Worm (Caenorhabditis elegans) whole organism, late embryonic: ENCODE data around the gene M03A1.8.
A peak's percentile ranks its signal among the peaks of the same experiment; 100 is the strongest.

Experiments used
- C08G9.2 ChIP-seq: sonication (generic microtip); optimal IDR thresholded peaks from 2 replicates; lab custom pipeline; 2016; ENCODE audit warnings: mild to moderate bottlenecking, missing genetic modification characterization, moderate library complexity, missing compliant biosample characterization
- F13H6.1 ChIP-seq: sonication (generic microtip); optimal IDR thresholded peaks from 2 replicates; lab custom pipeline; 2016; ENCODE audit warnings: missing genetic modification characterization, missing compliant biosample characterization
- K09A11.1 ChIP-seq: sonication (generic microtip); optimal IDR thresholded peaks from 2 replicates; lab custom pipeline; 2017; ENCODE audit warnings: antibody characterized with exemption, mild to moderate bottlenecking, missing genetic modification characterization, missing compliant biosample characterization; ENCODE audit not compliant: insufficient read depth
- T23F11.4 ChIP-seq: fragments of 200-800 bp; sonication (Bioruptor generic); optimal IDR thresholded peaks from 2 replicates; lab custom pipeline; 2018; ENCODE audit warnings: mild to moderate bottlenecking, missing genetic modification characterization, missing compliant biosample characterization
- Y22D7AL.16 ChIP-seq: sonication (generic microtip); optimal IDR thresholded peaks from 2 replicates; lab custom pipeline; 2016; ENCODE audit warnings: missing genetic modification characterization, missing compliant biosample characterization
- ama-1 ChIP-seq: fragments of 150-350 bp; optimal IDR thresholded peaks from 2 replicates; lab custom pipeline; 2014
- ceh-14 ChIP-seq: sonication (generic microtip); optimal IDR thresholded peaks from 2 replicates; lab custom pipeline; 2016; ENCODE audit warnings: missing genotype, missing genetic modification characterization, missing compliant biosample characterization
- ceh-18 ChIP-seq: sonication (generic microtip); optimal IDR thresholded peaks from 2 replicates; lab custom pipeline; 2016; ENCODE audit warnings: missing genetic modification characterization, missing compliant biosample characterization
- ceh-19 ChIP-seq: fragments of 200-800 bp; sonication (Bioruptor generic); optimal IDR thresholded peaks from 2 replicates; lab custom pipeline; 2018; ENCODE audit warnings: mild to moderate bottlenecking, missing genetic modification characterization, missing compliant biosample characterization
- ceh-22 ChIP-seq: sonication (generic microtip); optimal IDR thresholded peaks from 2 replicates; lab custom pipeline; 2017; ENCODE audit warnings: missing biosample characterization, missing genetic modification characterization
- ceh-24 ChIP-seq: sonication (generic microtip); optimal IDR thresholded peaks from 2 replicates; lab custom pipeline; 2016; ENCODE audit warnings: mild to moderate bottlenecking, missing genetic modification characterization, missing compliant biosample characterization
- ceh-30 ChIP-seq: fragments of 150-350 bp; optimal IDR thresholded peaks from 2 replicates; lab custom pipeline; 2014; ENCODE audit warnings: missing biosample characterization, missing genetic modification characterization
- ceh-34 ChIP-seq: sonication (generic microtip); optimal IDR thresholded peaks from 2 replicates; lab custom pipeline; 2016; ENCODE audit warnings: mild to moderate bottlenecking, missing genetic modification characterization, missing compliant biosample characterization
- ceh-45 ChIP-seq: fragments of 200-800 bp; sonication (Bioruptor generic); IDR thresholded peaks from 2 replicates; pipeline ENCODE4 v1.3.6; 2022; ENCODE audit warnings: missing genetic modification reagents, missing genetic modification characterization, missing compliant biosample characterization
- ceh-48 ChIP-seq: sonication (generic microtip); optimal IDR thresholded peaks from 2 replicates; lab custom pipeline; 2016; ENCODE audit warnings: missing genetic modification characterization, inconsistent platforms, missing compliant biosample characterization
- ceh-9 ChIP-seq: sonication (generic microtip); optimal IDR thresholded peaks from 2 replicates; lab custom pipeline; 2016; ENCODE audit warnings: mild to moderate bottlenecking, missing genetic modification characterization, inconsistent platforms, missing compliant biosample characterization
- dmd-4 ChIP-seq: sonication (generic microtip); optimal IDR thresholded peaks from 2 replicates; lab custom pipeline; 2016; ENCODE audit warnings: borderline replicate concordance, missing genetic modification characterization, missing compliant biosample characterization
- elt-4 ChIP-seq: sonication (generic microtip); optimal IDR thresholded peaks from 2 replicates; lab custom pipeline; 2016; ENCODE audit warnings: missing genetic modification characterization, missing compliant biosample characterization
- ets-4 ChIP-seq: sonication (generic microtip); optimal IDR thresholded peaks from 2 replicates; lab custom pipeline; 2016; ENCODE audit warnings: missing genetic modification characterization, missing compliant biosample characterization
- eyg-1 ChIP-seq: sonication (generic microtip); optimal IDR thresholded peaks from 2 replicates; lab custom pipeline; 2016; ENCODE audit warnings: missing genotype, missing genetic modification characterization, missing compliant biosample characterization
- fax-1 ChIP-seq: sonication (generic microtip); optimal IDR thresholded peaks from 2 replicates; lab custom pipeline; 2016; ENCODE audit warnings: missing genotype, missing genetic modification characterization, missing compliant biosample characterization
- fkh-6 ChIP-seq: sonication (generic microtip); optimal IDR thresholded peaks from 2 replicates; lab custom pipeline; 2016; ENCODE audit warnings: missing genetic modification characterization, missing compliant biosample characterization
- hlh-13 ChIP-seq: fragments of 200-800 bp; sonication (Bioruptor generic); optimal IDR thresholded peaks from 2 replicates; lab custom pipeline; 2018; ENCODE audit warnings: mild to moderate bottlenecking, missing genetic modification characterization, missing compliant biosample characterization
- hlh-8 ChIP-seq: sonication (generic microtip); optimal IDR thresholded peaks from 2 replicates; lab custom pipeline; 2016; ENCODE audit warnings: missing genotype, missing genetic modification characterization, missing compliant biosample characterization
- madf-2 ChIP-seq: sonication (generic microtip); optimal IDR thresholded peaks from 2 replicates; lab custom pipeline; 2017; ENCODE audit warnings: missing genetic modification characterization, missing compliant biosample characterization
- mec-3 ChIP-seq: sonication (generic microtip); optimal IDR thresholded peaks from 2 replicates; lab custom pipeline; 2016; ENCODE audit warnings: borderline replicate concordance, missing genetic modification characterization, missing compliant biosample characterization
- nfya-1 ChIP-seq: sonication (generic microtip); optimal IDR thresholded peaks from 2 replicates; lab custom pipeline; 2017; ENCODE audit warnings: missing genetic modification characterization, mild to moderate bottlenecking, missing compliant biosample characterization, antibody characterized with exemption, moderate library complexity
- nhr-11 ChIP-seq: fragments of 150-350 bp; optimal IDR thresholded peaks from 2 replicates; lab custom pipeline; 2014; ENCODE audit warnings: missing biosample characterization, missing genetic modification characterization
- pag-3 ChIP-seq: sonication (generic microtip); optimal IDR thresholded peaks from 2 replicates; lab custom pipeline; 2016; ENCODE audit warnings: missing compliant biosample characterization, missing genetic modification characterization, borderline replicate concordance
- pat-9 ChIP-seq: fragments of 200-800 bp; sonication (Bioruptor generic); optimal IDR thresholded peaks from 2 replicates; lab custom pipeline; 2018; ENCODE audit warnings: mild to moderate bottlenecking, missing genetic modification characterization, moderate library complexity, missing compliant biosample characterization
- pax-1 ChIP-seq: fragments of 150-350 bp; optimal IDR thresholded peaks from 2 replicates; lab custom pipeline; 2014; ENCODE audit warnings: missing biosample characterization, missing genetic modification characterization
- pha-2 ChIP-seq: sonication (generic microtip); optimal IDR thresholded peaks from 2 replicates; lab custom pipeline; 2017; ENCODE audit warnings: mild to moderate bottlenecking, missing genetic modification characterization, missing compliant biosample characterization
- pqm-1 ChIP-seq: sonication (generic microtip); optimal IDR thresholded peaks from 2 replicates; lab custom pipeline; 2016; ENCODE audit warnings: missing genetic modification characterization, missing compliant biosample characterization
- pros-1 ChIP-seq: fragments of 150-350 bp; optimal IDR thresholded peaks from 2 replicates; lab custom pipeline; 2014; ENCODE audit warnings: missing biosample characterization, missing genetic modification reagents, missing genetic modification characterization
- ref-2 ChIP-seq: sonication (generic microtip); optimal IDR thresholded peaks from 2 replicates; lab custom pipeline; 2016; ENCODE audit warnings: missing genetic modification characterization, missing compliant biosample characterization
- rnt-1 ChIP-seq: sonication (generic microtip); optimal IDR thresholded peaks from 2 replicates; lab custom pipeline; 2016; ENCODE audit warnings: missing genetic modification characterization, missing compliant biosample characterization
- sdc-2 ChIP-seq: sonication (generic microtip); optimal IDR thresholded peaks from 2 replicates; lab custom pipeline; 2016; ENCODE audit warnings: missing genotype, missing genetic modification characterization, missing compliant biosample characterization
- sox-2 ChIP-seq: fragments of 200-800 bp; sonication (Bioruptor generic); IDR thresholded peaks from 2 replicates; pipeline ENCODE4 v1.3.6; 2022; ENCODE audit warnings: missing genetic modification reagents, missing genetic modification characterization, missing compliant biosample characterization
- sox-4 ChIP-seq: sonication (generic microtip); optimal IDR thresholded peaks from 2 replicates; lab custom pipeline; 2017; ENCODE audit warnings: mild to moderate bottlenecking, missing genetic modification characterization, inconsistent platforms, missing compliant biosample characterization
- tbx-7 ChIP-seq: sonication (generic microtip); optimal IDR thresholded peaks from 2 replicates; lab custom pipeline; 2016; ENCODE audit warnings: missing genotype, missing genetic modification characterization, missing compliant biosample characterization
- ttx-3 ChIP-seq: sonication (generic microtip); optimal IDR thresholded peaks from 2 replicates; lab custom pipeline; 2016; ENCODE audit warnings: missing genetic modification reagents, missing genetic modification characterization, missing compliant biosample characterization
- unc-3 ChIP-seq, 2 experiments: fragments of 200-800 bp in 1 of 2; sonication (Bioruptor generic) in 1 of 2; sonication (generic microtip) in 1 of 2; conservative IDR thresholded peaks in 1 of 2; optimal IDR thresholded peaks in 1 of 2; 2 replicates each; pipeline versions ENCODE4 v1.3.6 to Lab custom; 2016 to 2022; ENCODE audit warnings: missing compliant biosample characterization in 2 of 2, missing genetic modification characterization in 2 of 2, missing genetic modification reagents in 1 of 2
- unc-42 ChIP-seq: sonication (generic microtip); optimal IDR thresholded peaks from 2 replicates; lab custom pipeline; 2016; ENCODE audit warnings: missing genotype, missing genetic modification characterization, missing compliant biosample characterization
- unc-55 ChIP-seq: sonication (generic microtip); optimal IDR thresholded peaks from 2 replicates; lab custom pipeline; 2017; ENCODE audit warnings: missing biosample characterization, missing genetic modification reagents, missing genetic modification characterization
- unc-86 ChIP-seq: sonication (generic microtip); optimal IDR thresholded peaks from 2 replicates; lab custom pipeline; 2016; ENCODE audit warnings: missing genetic modification characterization, missing compliant biosample characterization

Gene M03A1.8

ce11 chrII:4517254-4517653, 42.9 kb upstream of the M03A1.8 start:
- TF ChIP-seq ceh-9 (no peak), nhr-11 (tag; lab: Kevin White, UChicago) (no peak), ceh-14 (tag; lab: Kevin White, UChicago) (no peak), ceh-22 (no peak), mec-3 (no peak), unc-55 (no peak), fkh-6 (no peak), sox-4 (no peak), dmd-4 (tag; lab: Kevin White, UChicago) (no peak), ama-1 (lab: Kevin White, UChicago) (no peak), F13H6.1 (no peak), unc-3 (GFP tag; conservative IDR thresholded peaks at IDR 0.05; lab: Robert Waterston, UW) (no peak), unc-3 (tag; optimal IDR thresholded peaks at IDR 0.05; lab: Kevin White, UChicago) (no peak), unc-86 (tag; lab: Kevin White, UChicago) (no peak), ceh-45 (GFP tag; lab: Robert Waterston, UW) (no peak), madf-2 (tag; lab: Kevin White, UChicago) (no peak), fax-1 (tag; lab: Kevin White, UChicago) (no peak)

- TF ChIP-seq K09A11.1 (no peak), ceh-19 (GFP tag; lab: Kevin White, UChicago) (no peak), ceh-30 (tag; lab: Kevin White, UChicago) (no peak), nhr-11 (tag; lab: Kevin White, UChicago) (no peak), pha-2 (no peak), sox-2 (GFP tag; lab: Robert Waterston, UW) (no peak), ets-4 (tag; lab: Kevin White, UChicago) (no peak), nfya-1 (peak; percentile 73), sdc-2 (no peak), ceh-22 (no peak), hlh-8 (tag; lab: Kevin White, UChicago) (no peak), ceh-18 (tag; lab: Kevin White, UChicago) (peak; percentile 67), tbx-7 (tag; lab: Kevin White, UChicago) (no peak), eyg-1 (tag; lab: Kevin White, UChicago) (no peak), rnt-1 (tag; lab: Kevin White, UChicago) (peak; percentile 60), hlh-13 (GFP tag; lab: Kevin White, UChicago) (no peak), unc-55 (peak; percentile 95), ref-2 (no peak), dmd-4 (tag; lab: Kevin White, UChicago) (no peak), T23F11.4 (GFP tag; lab: Kevin White, UChicago) (no peak), pax-1 (tag; lab: Kevin White, UChicago) (no peak)
- TF ChIP-seq, all 69 proteins: peak for 4
These were observed 41.7 kb upstream of the M03A1.8 start, which contains the start of gene hlh-1 for ce11 chrII:4518300-4518907. TSS of gene hlh-1 (plus strand) at chrII:4518574.

- TF ChIP-seq ceh-24 (no peak), ceh-48 (tag; lab: Kevin White, UChicago) (no peak), hlh-8 (tag; lab: Kevin White, UChicago) (no peak), C08G9.2 (tag; lab: Kevin White, UChicago) (no peak), pros-1 (tag; lab: Kevin White, UChicago) (no peak), sox-4 (no peak), pha-2 (no peak), ceh-45 (GFP tag; lab: Robert Waterston, UW) (no peak), ceh-9 (no peak), tbx-7 (tag; lab: Kevin White, UChicago) (no peak), fax-1 (tag; lab: Kevin White, UChicago) (no peak), ceh-18 (tag; lab: Kevin White, UChicago) (peak; percentile 41), rnt-1 (tag; lab: Kevin White, UChicago) (peak; percentile 55), madf-2 (tag; lab: Kevin White, UChicago) (no peak), ceh-34 (tag; lab: Kevin White, UChicago) (peak; percentile 20), unc-42 (tag; lab: Kevin White, UChicago) (no peak), Y22D7AL.16 (tag; lab: Kevin White, UChicago) (no peak), unc-55 (peak; percentile 36), nfya-1 (no peak), ceh-30 (tag; lab: Kevin White, UChicago) (no peak), pag-3 (no peak), ceh-19 (GFP tag; lab: Kevin White, UChicago) (no peak), pat-9 (peak; percentile 49), elt-4 (tag; lab: Kevin White, UChicago) (no peak), ttx-3 (no peak), pqm-1 (no peak), hlh-13 (GFP tag; lab: Kevin White, UChicago) (no peak)
These were observed 40.1 kb upstream of the M03A1.8 start for ce11 chrII:4519976-4520594.
